Worm (Caenorhabditis elegans) whole organism, L2 larva: ENCODE results near the gene ztf-18.

ENCODE experiments used
- C34F6.9 ChIP-seq: fragments of 150-350 bp; optimal IDR thresholded peaks from 2 replicates; lab custom pipeline; 2014; ENCODE audit warnings: missing biosample characterization, missing genetic modification characterization
- F13H6.1 ChIP-seq: sonication (generic microtip); optimal IDR thresholded peaks from 2 replicates; lab custom pipeline; 2016; ENCODE audit warnings: missing genetic modification characterization, missing compliant biosample characterization
- Y55F3AM.14 ChIP-seq: fragments of 200-800 bp; sonication (Bioruptor generic); optimal IDR thresholded peaks from 2 replicates; lab custom pipeline; 2018; ENCODE audit warnings: mild to moderate bottlenecking, missing genetic modification characterization, missing compliant biosample characterization
- ZK546.5 ChIP-seq: sonication (generic microtip); optimal IDR thresholded peaks from 2 replicates; lab custom pipeline; 2017; ENCODE audit warnings: missing biosample characterization, missing genetic modification characterization
- alr-1 ChIP-seq: fragments of 150-350 bp; optimal IDR thresholded peaks from 2 replicates; lab custom pipeline; 2014; ENCODE audit warnings: missing biosample characterization, missing genetic modification characterization
- aly-2 ChIP-seq: fragments of 150-350 bp; optimal IDR thresholded peaks from 2 replicates; lab custom pipeline; 2014; ENCODE audit warnings: missing biosample characterization, missing genetic modification characterization
- ama-1 ChIP-seq: fragments of 150-350 bp; optimal IDR thresholded peaks from 2 replicates; lab custom pipeline; 2018; ENCODE audit warnings: inconsistent platforms
- ceh-16 ChIP-seq: fragments of 150-350 bp; optimal IDR thresholded peaks from 2 replicates; lab custom pipeline; 2014; ENCODE audit warnings: missing biosample characterization, missing genetic modification characterization
- ceh-82 ChIP-seq: fragments of 150-350 bp; optimal IDR thresholded peaks from 2 replicates; lab custom pipeline; 2014; ENCODE audit warnings: missing biosample characterization, missing genetic modification characterization
- crh-2 ChIP-seq: sonication (generic microtip); optimal IDR thresholded peaks from 2 replicates; lab custom pipeline; 2017; ENCODE audit warnings: missing biosample characterization, missing genetic modification characterization
- dmd-4 ChIP-seq: sonication (generic microtip); optimal IDR thresholded peaks from 2 replicates; lab custom pipeline; 2017; ENCODE audit warnings: missing biosample characterization, missing genetic modification characterization
- egl-27 ChIP-seq: sonication (generic microtip); optimal IDR thresholded peaks from 3 replicates; lab custom pipeline; 2017; ENCODE audit warnings: missing biosample characterization, missing genetic modification reagents, missing genetic modification characterization
- elt-1 ChIP-seq: fragments of 150-350 bp; optimal IDR thresholded peaks from 2 replicates; lab custom pipeline; 2014; ENCODE audit warnings: missing biosample characterization, missing genetic modification characterization
- elt-3 ChIP-seq: sonication (generic microtip); optimal IDR thresholded peaks from 2 replicates; lab custom pipeline; 2017; ENCODE audit warnings: missing biosample characterization, missing genetic modification characterization
- fos-1 ChIP-seq: fragments of 150-350 bp; optimal IDR thresholded peaks from 2 replicates; lab custom pipeline; 2014; ENCODE audit warnings: missing biosample characterization, missing genetic modification characterization
- lin-13 ChIP-seq: fragments of 150-350 bp; optimal IDR thresholded peaks from 2 replicates; lab custom pipeline; 2014; ENCODE audit warnings: missing biosample characterization, missing genetic modification reagents, missing genetic modification characterization
- lin-39 ChIP-seq: fragments of 150-350 bp; optimal IDR thresholded peaks from 2 replicates; lab custom pipeline; 2014; ENCODE audit warnings: missing biosample characterization, missing genetic modification reagents, missing genetic modification characterization
- lsy-2 ChIP-seq, 2 experiments: fragments of 150-350 bp in 1 of 2; sonication (generic microtip) in 1 of 2; optimal IDR thresholded peaks; 2 replicates each; lab custom pipeline; 2014 to 2017; ENCODE audit warnings: missing biosample characterization in 2 of 2, missing genetic modification characterization in 2 of 2
- mbf-1 ChIP-seq: sonication (generic microtip); optimal IDR thresholded peaks from 2 replicates; lab custom pipeline; 2017; ENCODE audit warnings: missing biosample characterization, missing genetic modification characterization
- nhr-10 ChIP-seq: sonication (generic microtip); optimal IDR thresholded peaks from 2 replicates; lab custom pipeline; 2017; ENCODE audit warnings: missing biosample characterization, missing genetic modification characterization
- nhr-11 ChIP-seq: fragments of 150-350 bp; optimal IDR thresholded peaks from 2 replicates; lab custom pipeline; 2014; ENCODE audit warnings: missing biosample characterization, missing genetic modification characterization
- nhr-12 ChIP-seq: fragments of 150-350 bp; optimal IDR thresholded peaks from 2 replicates; lab custom pipeline; 2014; ENCODE audit warnings: missing biosample characterization, missing genetic modification characterization
- nhr-129 ChIP-seq: fragments of 150-350 bp; optimal IDR thresholded peaks from 2 replicates; lab custom pipeline; 2014; ENCODE audit warnings: missing biosample characterization, missing genetic modification characterization
- nhr-237 ChIP-seq: fragments of 150-350 bp; optimal IDR thresholded peaks from 2 replicates; lab custom pipeline; 2014; ENCODE audit warnings: missing biosample characterization, missing genetic modification characterization
- nhr-6 ChIP-seq: fragments of 150-350 bp; optimal IDR thresholded peaks from 2 replicates; lab custom pipeline; 2014; ENCODE audit warnings: missing biosample characterization, missing genetic modification characterization
- sem-4 ChIP-seq: fragments of 150-350 bp; optimal IDR thresholded peaks from 2 replicates; lab custom pipeline; 2014; ENCODE audit warnings: missing biosample characterization, missing genetic modification reagents, missing genetic modification characterization
- skn-1 ChIP-seq: sonication (generic microtip); optimal IDR thresholded peaks from 2 replicates; lab custom pipeline; 2017; ENCODE audit warnings: missing biosample characterization, missing genetic modification characterization
- sma-3 ChIP-seq: sonication (generic microtip); optimal IDR thresholded peaks from 2 replicates; lab custom pipeline; 2016; ENCODE audit warnings: missing genetic modification reagents, missing genetic modification characterization, missing compliant biosample characterization
- snpc-4 ChIP-seq: fragments of 150-350 bp; optimal IDR thresholded peaks from 2 replicates; lab custom pipeline; 2014; ENCODE audit warnings: missing biosample characterization, missing genetic modification characterization
- unc-39 ChIP-seq: fragments of 150-350 bp; optimal IDR thresholded peaks from 2 replicates; lab custom pipeline; 2014; ENCODE audit warnings: missing biosample characterization, missing genetic modification characterization
- unc-55 ChIP-seq: fragments of 150-350 bp; sonication (generic microtip); optimal IDR thresholded peaks from 3 replicates; lab custom pipeline; 2014; ENCODE audit warnings: missing biosample characterization, missing genetic modification reagents, missing genetic modification characterization
- ztf-1 ChIP-seq: fragments of 200-800 bp; sonication (Bioruptor generic); conservative IDR thresholded peaks from 2 replicates; pipeline ENCODE4 v1.3.6; 2022; ENCODE audit warnings: missing genetic modification characterization, missing compliant biosample characterization
- ztf-11 ChIP-seq: sonication (generic microtip); optimal IDR thresholded peaks from 2 replicates; lab custom pipeline; 2017; ENCODE audit warnings: missing biosample characterization, missing genetic modification characterization
- ztf-4 ChIP-seq: fragments of 150-350 bp; optimal IDR thresholded peaks from 2 replicates; lab custom pipeline; 2014; ENCODE audit warnings: missing biosample characterization, missing genetic modification characterization

Gene ztf-18

DNA sequence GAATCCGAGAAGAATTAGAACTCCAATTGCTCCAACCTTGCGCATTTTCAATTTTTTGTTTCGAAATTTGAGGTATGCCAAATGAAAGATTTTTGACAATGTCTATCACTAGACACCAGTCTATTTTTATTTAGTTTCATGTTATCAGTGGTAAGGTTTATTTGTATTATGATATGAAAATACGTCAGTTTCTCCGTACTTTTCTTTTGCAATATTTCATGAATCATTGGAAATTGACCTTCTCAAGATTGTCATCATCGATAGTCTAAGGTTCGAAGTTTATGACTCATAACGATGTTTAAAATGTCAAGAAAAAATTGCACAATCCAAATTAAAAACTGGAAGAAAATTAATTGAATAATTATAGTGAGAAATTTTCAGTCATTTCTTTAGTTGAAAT, 22.1 kb downstream of the ztf-18 start, which contains the start of gene clc-19:
TSS of gene clc-19 (minus strand) at position 135 of the 400 bp plus-strand sequence.
- peak; percentile 88 for TF ChIP-seq fos-1 (tag; lab: Kevin White, UChicago)
- TF ChIP-seq C34F6.9 (tag; lab: Kevin White, UChicago), result no peak
- TF ChIP-seq, all 48 proteins: peak for 1

DNA sequence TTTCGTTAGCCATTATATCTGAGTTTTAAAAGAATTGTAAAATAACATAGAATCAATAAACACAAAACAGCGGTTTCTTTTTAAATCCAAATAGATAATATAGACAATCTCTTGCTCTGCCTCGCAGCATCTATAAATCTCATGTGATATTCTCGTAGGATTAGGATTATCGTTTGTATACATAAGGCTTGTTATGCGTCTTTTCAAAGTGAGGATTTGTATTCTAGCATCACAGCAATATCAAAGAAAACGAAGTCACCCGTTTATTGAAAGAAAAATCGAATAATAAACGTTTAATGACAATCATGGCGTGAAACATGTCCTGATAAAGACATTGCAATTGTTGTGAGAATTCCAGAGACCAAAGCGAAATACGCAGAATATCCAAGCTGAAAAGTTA, 23.1 kb downstream of the ztf-18 start, which contains the start of the genes T24C4.3 and clc-20:
TSS of gene T24C4.3 (minus strand) at position 101 of the 400 bp plus-strand sequence.
TSS of gene clc-20 (plus strand) at position 211 of the 400 bp plus-strand sequence.
- no peak for TF ChIP-seq lin-39 (tag; lab: Kevin White, UChicago)
- no peak for TF ChIP-seq ZK546.5 (tag; lab: Kevin White, UChicago)
- TF ChIP-seq unc-39 (tag; lab: Kevin White, UChicago), result no peak
- TF ChIP-seq alr-1 (tag; lab: Kevin White, UChicago), result no peak
- no peak for TF ChIP-seq nhr-10 (tag; lab: Kevin White, UChicago)
- TF ChIP-seq nhr-11, result no peak
- TF ChIP-seq fos-1 (tag; lab: Kevin White, UChicago), result no peak
- TF ChIP-seq nhr-12 (tag; lab: Kevin White, UChicago), result no peak
- no peak for TF ChIP-seq elt-1 (tag; lab: Kevin White, UChicago)
- no peak for TF ChIP-seq ama-1
- no peak for TF ChIP-seq nhr-237 (tag; lab: Kevin White, UChicago)
- no peak for TF ChIP-seq skn-1 (tag; lab: Kevin White, UChicago)
- no peak for TF ChIP-seq sem-4 (tag; lab: Kevin White, UChicago)
- TF ChIP-seq, all 48 proteins: peak for 0

DNA sequence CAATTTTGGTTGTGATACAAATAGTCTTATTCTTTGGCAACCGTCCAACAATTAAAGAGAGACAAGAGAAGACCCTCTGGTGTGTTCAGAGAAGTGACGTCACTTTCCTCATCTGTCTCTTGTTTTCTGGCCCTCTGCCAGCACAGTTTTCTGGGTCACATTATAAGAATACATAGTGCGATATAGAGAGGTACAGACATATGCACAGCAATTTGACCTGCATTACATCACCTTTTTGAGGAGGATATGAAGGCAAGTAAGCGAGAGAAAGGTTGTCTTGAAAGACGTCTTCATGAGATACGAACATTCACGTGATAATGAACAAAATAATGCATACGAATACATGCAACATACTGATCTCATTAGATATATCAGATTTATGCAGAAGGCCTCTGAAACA, 25.0 kb downstream of the ztf-18 start:
- TF ChIP-seq fos-1 (tag; lab: Kevin White, UChicago), result no peak
- TF ChIP-seq ztf-11 (tag; lab: Kevin White, UChicago), result no peak
- no peak for TF ChIP-seq dmd-4 (tag; lab: Kevin White, UChicago)
- TF ChIP-seq, all 48 proteins: peak for 0

DNA sequence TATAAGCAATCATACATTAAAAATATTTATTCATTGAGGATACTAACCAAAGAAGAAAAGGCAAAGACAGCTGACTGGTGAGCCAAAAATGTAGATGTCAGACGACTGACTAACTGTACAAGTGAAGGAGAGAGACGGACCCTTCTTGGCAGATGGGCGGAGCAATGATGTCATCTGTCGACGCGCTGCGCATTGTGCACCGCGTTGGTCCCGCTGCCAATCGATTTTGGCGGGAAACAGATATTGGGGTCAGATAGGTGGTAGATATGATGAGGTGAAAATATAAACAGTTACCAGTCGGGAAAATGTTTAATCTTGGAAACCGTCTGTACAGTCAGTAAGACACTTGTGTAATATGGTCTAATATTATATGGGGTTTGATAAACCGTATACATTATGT, 25.6 kb downstream of the ztf-18 start, which contains the start of gene T24C4.2:
TSS of gene T24C4.2 (minus strand) at position 101 of the 400 bp plus-strand sequence.
- TF ChIP-seq ceh-82 (tag; lab: Kevin White, UChicago) (no peak), nhr-11 (no peak), crh-2 (tag; lab: Kevin White, UChicago) (no peak), nhr-129 (no peak), alr-1 (tag; lab: Kevin White, UChicago) (no peak), nhr-10 (tag; lab: Kevin White, UChicago) (no peak), lin-13 (GFP tag; lab: Kevin White, UChicago) (no peak), ztf-4 (no peak), unc-39 (tag; lab: Kevin White, UChicago) (no peak)

DNA sequence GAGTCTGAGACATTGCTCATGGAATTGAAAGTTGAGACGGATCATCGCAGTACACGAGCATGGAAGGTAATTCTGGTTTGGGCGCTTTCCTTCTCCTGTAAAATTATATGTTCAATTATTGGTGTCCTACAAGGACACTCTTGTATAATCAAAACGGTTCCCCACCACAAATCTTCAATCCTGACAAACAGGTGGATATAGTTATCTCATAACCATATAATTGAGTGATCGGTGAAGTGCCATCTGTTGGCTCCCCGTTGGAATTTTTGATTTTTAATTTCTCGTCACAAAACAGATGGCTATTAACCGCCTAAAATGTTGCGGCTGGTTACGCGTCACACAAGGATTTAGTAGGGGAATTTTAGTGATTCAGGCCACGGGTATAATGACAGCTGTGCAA, 26.6 kb downstream of the ztf-18 start:
- TF ChIP-seq ceh-16 (tag; lab: Kevin White, UChicago), result no peak
- no peak for TF ChIP-seq skn-1 (tag; lab: Kevin White, UChicago)
- TF ChIP-seq ztf-4, result no peak
- TF ChIP-seq snpc-4 (tag; lab: Kevin White, UChicago), result no peak
- no peak for TF ChIP-seq nhr-12 (tag; lab: Kevin White, UChicago)
- TF ChIP-seq egl-27 (tag; lab: Kevin White, UChicago), result no peak

DNA sequence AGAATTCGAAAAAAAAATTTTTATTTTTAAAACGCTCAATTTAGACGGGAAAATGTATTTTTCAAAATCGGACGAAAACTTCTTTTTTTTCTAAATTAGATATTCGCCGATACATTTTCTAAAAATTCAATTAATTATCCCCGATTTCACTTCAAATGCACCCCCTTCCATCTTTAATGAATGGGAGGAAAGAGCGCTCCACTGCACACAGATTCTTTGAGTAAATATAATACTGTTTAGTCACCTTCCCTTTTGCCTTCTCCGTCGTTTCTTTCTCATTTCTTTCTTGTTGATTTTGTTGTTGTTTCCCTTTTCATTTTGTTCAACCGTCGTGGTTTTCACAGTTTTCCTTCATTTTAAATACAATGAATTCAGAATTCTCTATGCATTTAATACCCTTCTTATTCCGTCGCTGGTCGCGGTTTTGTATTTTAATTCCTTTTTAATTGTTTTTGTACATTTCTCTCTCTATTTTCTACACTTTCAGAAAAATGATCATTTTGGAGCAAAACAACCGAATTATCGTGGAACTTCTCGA, 33.6 kb downstream of the ztf-18 start, which contains the start of gene arx-4:
TSS of gene arx-4 (plus strand) at position 488 of the 538 bp plus-strand sequence.
- TF ChIP-seq unc-55 (GFP tag; lab: Kevin White, UChicago) (peak; percentile 39), nhr-129 (no peak), nhr-6 (tag; lab: Kevin White, UChicago) (no peak), dmd-4 (tag; lab: Kevin White, UChicago) (no peak), ztf-1 (no peak), ZK546.5 (tag; lab: Kevin White, UChicago) (no peak), lsy-2 (tag; optimal IDR thresholded peaks at IDR 0.05; lab: Kevin White, UChicago) (no peak), aly-2 (no peak), crh-2 (tag; lab: Kevin White, UChicago) (no peak), skn-1 (tag; lab: Kevin White, UChicago) (no peak), unc-39 (tag; lab: Kevin White, UChicago) (no peak), alr-1 (tag; lab: Kevin White, UChicago) (no peak), C34F6.9 (tag; lab: Kevin White, UChicago) (peak; percentile 29), elt-3 (tag; lab: Kevin White, UChicago) (no peak), elt-1 (tag; lab: Kevin White, UChicago) (no peak), F13H6.1 (tag; lab: Kevin White, UChicago) (no peak), ceh-16 (tag; lab: Kevin White, UChicago) (no peak), mbf-1 (no peak), sma-3 (no peak), fos-1 (tag; lab: Kevin White, UChicago) (peak; percentile 55), Y55F3AM.14 (GFP tag; lab: Kevin White, UChicago) (no peak), nhr-11 (no peak)
